Worm (Caenorhabditis elegans) whole organism, mixed stage, embryonic: ENCODE data around the gene C05C9.1.

ENCODE experiments used
- bed-3 ChIP-seq: fragments of 200-800 bp; sonication (Bioruptor generic); optimal IDR thresholded peaks from 3 replicates; lab custom pipeline; 2018; ENCODE audit warnings: mild to moderate bottlenecking, missing genetic modification characterization, moderate library complexity, missing compliant biosample characterization
- blmp-1 ChIP-seq: fragments of 150-350 bp; optimal IDR thresholded peaks from 2 replicates; lab custom pipeline; 2014; ENCODE audit warnings: missing biosample characterization, missing genetic modification characterization
- ceh-39 ChIP-seq: fragments of 150-350 bp; optimal IDR thresholded peaks from 2 replicates; lab custom pipeline; 2014; ENCODE audit warnings: missing biosample characterization, missing genetic modification characterization
- ceh-43 ChIP-seq: fragments of 200-800 bp; sonication (Bioruptor generic); optimal IDR thresholded peaks from 2 replicates; lab custom pipeline; 2018; ENCODE audit warnings: mild to moderate bottlenecking, missing genetic modification characterization, moderate library complexity, missing compliant biosample characterization
- ces-1 ChIP-seq: fragments of 150-350 bp; optimal IDR thresholded peaks from 2 replicates; lab custom pipeline; 2014; ENCODE audit warnings: missing biosample characterization, missing genetic modification reagents, missing genetic modification characterization
- cnd-1 ChIP-seq: fragments of 200-800 bp; sonication (Bioruptor generic); optimal IDR thresholded peaks from 2 replicates; lab custom pipeline; 2018; ENCODE audit warnings: mild to moderate bottlenecking, missing genetic modification characterization, missing compliant biosample characterization
- drap-1 ChIP-seq: fragments of 200-800 bp; sonication (Bioruptor generic); optimal IDR thresholded peaks from 3 replicates; lab custom pipeline; 2018; ENCODE audit warnings: mild to moderate bottlenecking, missing genetic modification characterization, missing compliant biosample characterization
- elt-1 ChIP-seq: sonication (generic microtip); optimal IDR thresholded peaks from 2 replicates; lab custom pipeline; 2017; ENCODE audit warnings: missing genetic modification characterization, mild to moderate bottlenecking, missing compliant biosample characterization, antibody characterized with exemption, moderate library complexity, borderline replicate concordance; ENCODE audit not compliant: insufficient read depth
- elt-3 ChIP-seq: fragments of 150-350 bp; optimal IDR thresholded peaks from 2 replicates; lab custom pipeline; 2014; ENCODE audit warnings: missing biosample characterization, missing genetic modification characterization
- flh-1 ChIP-seq: fragments of 200-800 bp; sonication (Bioruptor generic); optimal IDR thresholded peaks from 2 replicates; lab custom pipeline; 2018; ENCODE audit warnings: mild to moderate bottlenecking, missing genetic modification characterization, moderate library complexity, missing compliant biosample characterization
- hlh-1 ChIP-seq: fragments of 150-350 bp; optimal IDR thresholded peaks from 2 replicates; lab custom pipeline; 2014; ENCODE audit warnings: missing biosample characterization, missing genetic modification reagents, missing genetic modification characterization
- lin-13 ChIP-seq: fragments of 150-350 bp; optimal IDR thresholded peaks from 2 replicates; lab custom pipeline; 2014; ENCODE audit warnings: missing biosample characterization, missing genetic modification characterization
- lin-32 ChIP-seq: fragments of 200-800 bp; sonication (Bioruptor generic); optimal IDR thresholded peaks from 2 replicates; lab custom pipeline; 2018; ENCODE audit warnings: mild to moderate bottlenecking, missing genetic modification characterization, missing compliant biosample characterization
- lsy-2 ChIP-seq: fragments of 150-350 bp; optimal IDR thresholded peaks from 2 replicates; lab custom pipeline; 2014; ENCODE audit warnings: missing biosample characterization, missing genetic modification characterization
- mab-5 ChIP-seq: fragments of 150-350 bp; optimal IDR thresholded peaks from 2 replicates; lab custom pipeline; 2014; ENCODE audit warnings: missing biosample characterization, missing genetic modification characterization
- mep-1 ChIP-seq: fragments of 150-350 bp; optimal IDR thresholded peaks from 2 replicates; lab custom pipeline; 2017; ENCODE audit warnings: missing biosample characterization, missing genetic modification reagents, missing genetic modification characterization, inconsistent platforms
- mls-2 ChIP-seq: sonication (generic microtip); optimal IDR thresholded peaks from 2 replicates; lab custom pipeline; 2016; ENCODE audit warnings: mild to moderate bottlenecking, missing genetic modification characterization, moderate library complexity, missing compliant biosample characterization
- nhr-12 ChIP-seq: fragments of 150-350 bp; optimal IDR thresholded peaks from 2 replicates; lab custom pipeline; 2014; ENCODE audit warnings: missing biosample characterization, missing genetic modification characterization
- nhr-2 ChIP-seq: fragments of 150-350 bp; optimal IDR thresholded peaks from 2 replicates; lab custom pipeline; 2014; ENCODE audit warnings: missing biosample characterization, missing genetic modification characterization
- nhr-237 ChIP-seq: fragments of 150-350 bp; optimal IDR thresholded peaks from 2 replicates; lab custom pipeline; 2014; ENCODE audit warnings: missing biosample characterization, missing genetic modification characterization
- nhr-28 ChIP-seq: fragments of 150-350 bp; optimal IDR thresholded peaks from 2 replicates; lab custom pipeline; 2014; ENCODE audit warnings: missing biosample characterization, missing genetic modification characterization
- nhr-76 ChIP-seq: sonication (generic microtip); optimal IDR thresholded peaks from 2 replicates; lab custom pipeline; 2017; ENCODE audit warnings: missing biosample characterization, missing genetic modification characterization
- pha-4 ChIP-seq: fragments of 150-350 bp; optimal IDR thresholded peaks from 2 replicates; lab custom pipeline; 2018; ENCODE audit warnings: missing biosample characterization, missing genetic modification reagents, missing genetic modification characterization
- snpc-4 ChIP-seq: fragments of 150-350 bp; optimal IDR thresholded peaks from 2 replicates; lab custom pipeline; 2014; ENCODE audit warnings: missing biosample characterization, missing genetic modification characterization
- sptf-1 ChIP-seq: sonication (generic microtip); optimal IDR thresholded peaks from 2 replicates; lab custom pipeline; 2017; ENCODE audit warnings: mild to moderate bottlenecking, missing genetic modification characterization, moderate library complexity, missing compliant biosample characterization
- tbx-8 ChIP-seq: fragments of 200-800 bp; sonication (Bioruptor generic); optimal IDR thresholded peaks from 2 replicates; lab custom pipeline; 2018; ENCODE audit warnings: mild to moderate bottlenecking, missing genetic modification characterization, moderate library complexity, missing compliant biosample characterization
- unc-39 ChIP-seq: fragments of 150-350 bp; optimal IDR thresholded peaks from 2 replicates; lab custom pipeline; 2014; ENCODE audit warnings: missing biosample characterization, missing genetic modification characterization
- ztf-11 ChIP-seq: fragments of 150-350 bp; optimal IDR thresholded peaks from 2 replicates; lab custom pipeline; 2014; ENCODE audit warnings: missing biosample characterization, missing genetic modification characterization

The C05C9.1 gene

ce11 chrX:11136988-11137387 is 23.6 kb upstream of the C05C9.1 start:
- no peak for TF ChIP-seq ceh-39 (tag; lab: Kevin White, UChicago)
- no peak for TF ChIP-seq ces-1 (GFP tag; lab: Kevin White, UChicago)
- no peak for TF ChIP-seq cnd-1 (tag; lab: Kevin White, UChicago)
- no peak for TF ChIP-seq blmp-1 (tag; lab: Kevin White, UChicago)
- no peak for TF ChIP-seq mls-2 (tag; lab: Kevin White, UChicago)
- TF ChIP-seq unc-39 (tag; lab: Kevin White, UChicago) = no peak
- TF ChIP-seq nhr-237 (tag; lab: Kevin White, UChicago) = no peak
- no peak for TF ChIP-seq snpc-4 (tag; lab: Kevin White, UChicago)
- no peak for TF ChIP-seq lin-13 (tag; lab: Kevin White, UChicago)
- TF ChIP-seq drap-1 (GFP tag; lab: Kevin White, UChicago) = no peak
- no peak for TF ChIP-seq nhr-76 (tag; lab: Kevin White, UChicago)
- no peak for TF ChIP-seq nhr-28 (tag; lab: Kevin White, UChicago)

- TF ChIP-seq tbx-8 = no peak
- TF ChIP-seq elt-1 (tag; lab: Kevin White, UChicago) = peak; percentile 15
Measured at ce11 chrX:11137632-11138031, 23.0 kb upstream of the C05C9.1 start.

ce11 chrX:11151494-11151893 is 9.1 kb upstream of the C05C9.1 start:
- TF ChIP-seq lin-32 (GFP tag; lab: Kevin White, UChicago) = no peak
- TF ChIP-seq mab-5 (tag; lab: Kevin White, UChicago) = no peak
- TF ChIP-seq flh-1 (GFP tag; lab: Kevin White, UChicago) = no peak
- no peak for TF ChIP-seq nhr-76 (tag; lab: Kevin White, UChicago)
- TF ChIP-seq ztf-11 (tag; lab: Kevin White, UChicago) = no peak
- no peak for TF ChIP-seq bed-3 (GFP tag; lab: Kevin White, UChicago)
- TF ChIP-seq drap-1 (GFP tag; lab: Kevin White, UChicago) = no peak

ce11 chrX:11152720-11153119 is 7.9 kb upstream of the C05C9.1 start, which contains the start of the genes C05C9.3 and C05C9.2:
Gene C05C9.3 (minus strand): TSS chrX:11152820.
Gene C05C9.2 (plus strand): TSS chrX:11153065.
- TF ChIP-seq lsy-2 (tag; lab: Kevin White, UChicago) (no peak), flh-1 (GFP tag; lab: Kevin White, UChicago) (no peak), tbx-8 (no peak), blmp-1 (tag; lab: Kevin White, UChicago) (no peak), mep-1 (tag; lab: Kevin White, UChicago) (no peak), hlh-1 (tag; lab: Kevin White, UChicago) (no peak), snpc-4 (tag; lab: Kevin White, UChicago) (no peak), elt-3 (tag; lab: Kevin White, UChicago) (no peak), lin-13 (tag; lab: Kevin White, UChicago) (no peak), ceh-39 (tag; lab: Kevin White, UChicago) (no peak), pha-4 (tag; lab: Kevin White, UChicago) (no peak), lin-32 (GFP tag; lab: Kevin White, UChicago) (no peak), ceh-43 (GFP tag; lab: Kevin White, UChicago) (no peak)

- TF ChIP-seq blmp-1 (tag; lab: Kevin White, UChicago) = no peak
- TF ChIP-seq pha-4 (tag; lab: Kevin White, UChicago) = no peak
- TF ChIP-seq ceh-43 (GFP tag; lab: Kevin White, UChicago) = no peak
- TF ChIP-seq sptf-1 (tag; lab: Kevin White, UChicago) = no peak
- no peak for TF ChIP-seq cnd-1 (tag; lab: Kevin White, UChicago)
- TF ChIP-seq lin-32 (GFP tag; lab: Kevin White, UChicago) = no peak
- no peak for TF ChIP-seq ces-1 (GFP tag; lab: Kevin White, UChicago)
- no peak for TF ChIP-seq nhr-2
- no peak for TF ChIP-seq mep-1 (tag; lab: Kevin White, UChicago)
- no peak for TF ChIP-seq snpc-4 (tag; lab: Kevin White, UChicago)
- TF ChIP-seq nhr-12 = no peak
- TF ChIP-seq, all 35 proteins: peak for 0
Measured at ce11 chrX:11162778-11163584, 2.3 kb downstream of the C05C9.1 start.
